Worm (Caenorhabditis elegans) whole organism, L1 larva: ENCODE data around the gene F07D3.3.

Source experiments
- efl-1 ChIP-seq, 4 experiments: fragments of 150-350 bp; optimal IDR thresholded peaks in 3 of 4; peaks in 1 of 4; 1 replicate in 1 of 4; 2 replicates in 3 of 4; lab custom pipeline; 2014; ENCODE audit warnings: missing biosample characterization in 2 of 4, missing genetic modification characterization in 2 of 4, missing genetic modification reagents in 2 of 4
- elt-2 ChIP-seq: sonication (generic microtip); optimal IDR thresholded peaks from 2 replicates; lab custom pipeline; 2016; ENCODE audit warnings: missing genetic modification characterization, mild to moderate bottlenecking, inconsistent platforms, missing compliant biosample characterization, missing genetic modification reagents
- elt-3 ChIP-seq, 6 experiments: fragments of 150-350 bp in 1 of 6; sonication (generic microtip); optimal IDR thresholded peaks; 2 replicates each; lab custom pipeline; 2017 to 2018; ENCODE audit warnings: missing biosample characterization in 6 of 6, missing genetic modification characterization in 6 of 6, inconsistent platforms in 1 of 6
- fos-1 ChIP-seq: fragments of 150-350 bp; optimal IDR thresholded peaks from 2 replicates; lab custom pipeline; 2014; ENCODE audit warnings: missing biosample characterization, missing genetic modification characterization
- jun-1 ChIP-seq: fragments of 150-350 bp; optimal IDR thresholded peaks from 2 replicates; lab custom pipeline; 2014; ENCODE audit warnings: missing biosample characterization, missing genetic modification reagents, missing genetic modification characterization
- lin-13 ChIP-seq: fragments of 150-350 bp; optimal IDR thresholded peaks from 2 replicates; lab custom pipeline; 2014; ENCODE audit warnings: missing biosample characterization, missing genetic modification reagents, missing genetic modification characterization
- lsy-2 ChIP-seq, 2 experiments: fragments of 150-350 bp; optimal IDR thresholded peaks; 2 replicates each; lab custom pipeline; 2014; ENCODE audit warnings: missing biosample characterization in 2 of 2, missing genetic modification characterization in 2 of 2
- mep-1 ChIP-seq: fragments of 150-350 bp; optimal IDR thresholded peaks from 2 replicates; lab custom pipeline; 2014; ENCODE audit warnings: missing biosample characterization, missing genetic modification characterization
- nhr-28 ChIP-seq: fragments of 150-350 bp; optimal IDR thresholded peaks from 2 replicates; lab custom pipeline; 2014; ENCODE audit warnings: missing biosample characterization, missing genetic modification characterization
- nhr-77 ChIP-seq: fragments of 150-350 bp; optimal IDR thresholded peaks from 2 replicates; lab custom pipeline; 2014; ENCODE audit warnings: missing biosample characterization, missing genetic modification characterization
- sox-4 ChIP-seq: sonication (generic microtip); optimal IDR thresholded peaks from 2 replicates; lab custom pipeline; 2016; ENCODE audit warnings: missing genetic modification characterization, missing compliant biosample characterization
- tbx-2 ChIP-seq: sonication (generic microtip); optimal IDR thresholded peaks from 2 replicates; lab custom pipeline; 2016; ENCODE audit warnings: missing genetic modification characterization, missing compliant biosample characterization
- unc-62 ChIP-seq: fragments of 150-350 bp; optimal IDR thresholded peaks from 2 replicates; lab custom pipeline; 2014; ENCODE audit warnings: missing biosample characterization, missing genetic modification reagents, missing genetic modification characterization
- ztf-4 ChIP-seq: fragments of 150-350 bp; optimal IDR thresholded peaks from 2 replicates; lab custom pipeline; 2014; ENCODE audit warnings: missing biosample characterization, missing genetic modification characterization

DNA sequence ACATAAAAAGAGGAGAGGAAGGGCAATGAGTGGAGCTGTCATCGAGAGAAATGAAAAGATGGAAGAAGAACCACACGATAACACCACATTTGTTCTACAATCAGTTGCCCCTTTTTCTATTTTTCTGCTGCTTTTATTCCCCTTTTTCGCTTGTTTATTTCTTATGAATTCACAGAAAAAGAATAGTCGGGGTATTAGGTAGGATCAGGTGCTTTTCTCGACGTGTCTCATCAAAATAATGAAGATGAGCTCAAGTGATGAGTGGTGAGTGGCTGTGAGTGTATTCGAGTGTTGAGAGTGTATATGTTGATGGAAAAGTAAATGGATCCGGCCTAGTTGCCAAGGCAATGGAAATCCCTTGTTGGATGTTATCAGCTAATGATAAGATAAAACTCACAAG is 23.0 kb upstream of the F07D3.3 start:
- TF ChIP-seq tbx-2 (tag; lab: Kevin White, UChicago) (no peak), nhr-77 (tag; lab: Kevin White, UChicago) (no peak), elt-3 (tag; optimal IDR thresholded peaks at IDR 0.05; lab: Kevin White, UChicago) (no peak), nhr-28 (tag; lab: Kevin White, UChicago) (no peak), mep-1 (tag; lab: Kevin White, UChicago) (no peak), fos-1 (tag; lab: Kevin White, UChicago) (no peak), lsy-2 (tag; optimal IDR thresholded peaks at IDR 0.05; lab: Kevin White, UChicago) (no peak), ztf-4 (tag; lab: Kevin White, UChicago) (no peak), lin-13 (GFP tag; lab: Kevin White, UChicago) (no peak), sox-4 (tag; lab: Kevin White, UChicago) (peak; percentile 9), elt-2 (tag; lab: Kevin White, UChicago) (no peak), efl-1 (optimal IDR thresholded peaks at IDR 0.05; lab: Kevin White, UChicago) (no peak), efl-1 (GFP tag; optimal IDR thresholded peaks at IDR 0.05 in 1 of 2; lab: Kevin White, UChicago) (peak in 1 of 2 experiments; percentile 69), jun-1 (no peak), unc-62 (GFP tag; lab: Kevin White, UChicago) (no peak)
